Fruit fly (Drosophila melanogaster): ENCODE data around the gene CG32982.

dm6 chr2L:9120475-9121309 lies 4.8 kb upstream of the CG32982 start:
- no peak for TF ChIP-seq Dfd (GFP tag; optimal IDR thresholded peaks at IDR 0.05)
- no peak for TF ChIP-seq Hr78 (GFP tag; optimal IDR thresholded peaks at IDR 0.05)
- no peak for TF ChIP-seq fru (GFP tag; optimal IDR thresholded peaks at IDR 0.05)
- TF ChIP-seq Sp1 (GFP tag; optimal IDR thresholded peaks at IDR 0.05) = no peak
- TF ChIP-seq Myc (optimal IDR thresholded peaks at IDR 0.05) = peak; percentile 66
- TF ChIP-seq pan (optimal IDR thresholded peaks at IDR 0.05) = no peak
- TF ChIP-seq GATAd (GFP tag; optimal IDR thresholded peaks at IDR 0.05) = no peak

Measured in whole organism, wandering third instar larva.